Fruit fly (Drosophila melanogaster) whole organism, prepupa: ENCODE data around the gene Tsp26A.

ENCODE experiments used
- Blimp-1 ChIP-seq: fragments of 200-800 bp; sonication (Bioruptor generic); optimal IDR thresholded peaks from 3 replicates; lab custom pipeline; 2017; ENCODE audit warnings: missing biosample characterization, missing genetic modification characterization, mild to moderate bottlenecking, moderate library complexity, missing genetic modification reagents
- CG11762 ChIP-seq: fragments of 200-800 bp; sonication (Bioruptor generic); optimal IDR thresholded peaks from 3 replicates; lab custom pipeline; 2016; ENCODE audit warnings: missing biosample characterization, missing genetic modification characterization; ENCODE audit not compliant: insufficient read depth
- CG15336 ChIP-seq: fragments of 200-800 bp; sonication (Bioruptor generic); IDR thresholded peaks from 2 replicates; pipeline ENCODE4 v1.3.6; 2022; ENCODE audit warnings: missing biosample characterization, missing genetic modification characterization
- CG1621 ChIP-seq: fragments of 200-800 bp; sonication (Bioruptor generic); optimal IDR thresholded peaks from 3 replicates; lab custom pipeline; 2018; ENCODE audit warnings: missing biosample characterization, mild to moderate bottlenecking, missing genetic modification characterization
- CG16779 ChIP-seq: fragments of 200-800 bp; sonication (Bioruptor generic); optimal IDR thresholded peaks from 3 replicates; lab custom pipeline; 2017; ENCODE audit warnings: missing biosample characterization, mild to moderate bottlenecking, missing genetic modification characterization
- CG32006 ChIP-seq: fragments of 200-800 bp; sonication (Bioruptor generic); optimal IDR thresholded peaks from 3 replicates; lab custom pipeline; 2017; ENCODE audit warnings: missing biosample characterization, mild to moderate bottlenecking, missing genetic modification characterization
- CG34406 ChIP-seq: fragments of 200-800 bp; sonication (Bioruptor generic); optimal IDR thresholded peaks from 3 replicates; lab custom pipeline; 2016; ENCODE audit warnings: missing biosample characterization, missing genetic modification characterization
- CG3919 ChIP-seq: fragments of 200-800 bp; sonication (Bioruptor generic); optimal IDR thresholded peaks from 3 replicates; lab custom pipeline; 2016; ENCODE audit warnings: missing biosample characterization, missing genetic modification characterization
- CG4318 ChIP-seq: fragments of 200-800 bp; sonication (Bioruptor generic); optimal IDR thresholded peaks from 3 replicates; lab custom pipeline; 2017; ENCODE audit warnings: missing biosample characterization, mild to moderate bottlenecking, missing genetic modification characterization
- CG6163 ChIP-seq: fragments of 200-800 bp; sonication (Bioruptor generic); IDR thresholded peaks from 3 replicates; pipeline ENCODE4 v1.3.6; 2022; ENCODE audit warnings: missing biosample characterization, missing genetic modification characterization
- CG6276 ChIP-seq: fragments of 200-800 bp; sonication (Bioruptor generic); optimal IDR thresholded peaks from 2 replicates; lab custom pipeline; 2017; ENCODE audit warnings: missing biosample characterization, mild to moderate bottlenecking, missing genetic modification characterization
- CG6792 ChIP-seq: fragments of 200-800 bp; sonication (Bioruptor generic); optimal IDR thresholded peaks from 3 replicates; lab custom pipeline; 2016; ENCODE audit warnings: missing biosample characterization, missing genetic modification characterization
- CG6808 ChIP-seq: fragments of 200-800 bp; sonication (Bioruptor generic); optimal IDR thresholded peaks from 3 replicates; lab custom pipeline; 2017; ENCODE audit warnings: missing biosample characterization, missing genetic modification characterization, mild to moderate bottlenecking, moderate library complexity, missing genetic modification reagents
- CG7368 ChIP-seq: fragments of 200-800 bp; sonication (Bioruptor generic); optimal IDR thresholded peaks from 3 replicates; lab custom pipeline; 2016; ENCODE audit warnings: missing biosample characterization, missing genetic modification characterization
- CG8319 ChIP-seq: fragments of 200-800 bp; sonication (Bioruptor generic); optimal IDR thresholded peaks from 3 replicates; lab custom pipeline; 2016; ENCODE audit warnings: missing biosample characterization, missing genetic modification characterization
- CG9139 ChIP-seq: fragments of 200-800 bp; sonication (Bioruptor generic); optimal IDR thresholded peaks from 3 replicates; lab custom pipeline; 2017; ENCODE audit warnings: missing biosample characterization, mild to moderate bottlenecking, missing genetic modification characterization
- Eip75B ChIP-seq: fragments of 200-800 bp; sonication (Bioruptor generic); optimal IDR thresholded peaks from 3 replicates; lab custom pipeline; 2016; ENCODE audit warnings: missing biosample characterization, missing genetic modification characterization
- Eip78C ChIP-seq: fragments of 200-800 bp; sonication (Bioruptor generic); peaks from one replicate; lab custom pipeline; 2016; ENCODE audit warnings: missing biosample characterization, missing genetic modification characterization
- Ets21C ChIP-seq: fragments of 200-800 bp; sonication (Bioruptor generic); optimal IDR thresholded peaks from 3 replicates; lab custom pipeline; 2016; ENCODE audit warnings: missing biosample characterization, missing genetic modification characterization
- Ets96B ChIP-seq: fragments of 200-800 bp; optimal IDR thresholded peaks from 2 replicates; lab custom pipeline; 2019; ENCODE audit warnings: missing biosample characterization, mild to moderate bottlenecking, missing genetic modification characterization, moderate library complexity
- Gug ChIP-seq: fragments of 200-800 bp; sonication (Bioruptor generic); IDR thresholded peaks from 2 replicates; pipeline ENCODE4 v1.3.6; 2022; ENCODE audit warnings: missing biosample characterization, missing genetic modification characterization
- Hr39 ChIP-seq: fragments of 200-800 bp; sonication (Bioruptor generic); optimal IDR thresholded peaks from 2 replicates; lab custom pipeline; 2016; ENCODE audit warnings: missing biosample characterization, missing genetic modification characterization
- Hr4 ChIP-seq: fragments of 200-800 bp; sonication (Bioruptor generic); optimal IDR thresholded peaks from 3 replicates; lab custom pipeline; 2016; ENCODE audit warnings: missing biosample characterization, missing genetic modification characterization
- Lpt ChIP-seq: fragments of 200-800 bp; sonication (Bioruptor generic); optimal IDR thresholded peaks from 3 replicates; lab custom pipeline; 2016; ENCODE audit warnings: missing biosample characterization, missing genetic modification characterization
- Met ChIP-seq: fragments of 200-800 bp; sonication (Bioruptor generic); optimal IDR thresholded peaks from 3 replicates; lab custom pipeline; 2016; ENCODE audit warnings: missing biosample characterization, missing genetic modification characterization
- OdsH ChIP-seq: fragments of 200-800 bp; sonication (Bioruptor generic); optimal IDR thresholded peaks from 3 replicates; lab custom pipeline; 2016; ENCODE audit warnings: missing biosample characterization, missing genetic modification characterization
- Smox ChIP-seq: fragments of 200-800 bp; sonication (Bioruptor generic); optimal IDR thresholded peaks from 3 replicates; lab custom pipeline; 2016; ENCODE audit warnings: missing biosample characterization, missing genetic modification characterization
- Sox102F ChIP-seq: fragments of 200-800 bp; sonication (Bioruptor generic); optimal IDR thresholded peaks from 2 replicates; lab custom pipeline; 2016; ENCODE audit warnings: missing biosample characterization, mild to moderate bottlenecking, missing genetic modification characterization
- Sox14 ChIP-seq: fragments of 200-800 bp; sonication (Bioruptor generic); optimal IDR thresholded peaks from 3 replicates; lab custom pipeline; 2016; ENCODE audit warnings: missing biosample characterization, missing genetic modification characterization
- Sox15 ChIP-seq: fragments of 200-800 bp; sonication (Bioruptor generic); optimal IDR thresholded peaks from 3 replicates; lab custom pipeline; 2016; ENCODE audit warnings: missing biosample characterization, missing genetic modification characterization
- acj6 ChIP-seq: fragments of 200-800 bp; sonication (Bioruptor generic); optimal IDR thresholded peaks from 3 replicates; lab custom pipeline; 2016; ENCODE audit warnings: missing biosample characterization, missing genetic modification characterization
- dac ChIP-seq: fragments of 200-800 bp; sonication (Bioruptor generic); optimal IDR thresholded peaks from 2 replicates; lab custom pipeline; 2017; ENCODE audit warnings: missing biosample characterization, mild to moderate bottlenecking, missing genetic modification characterization
- dsx ChIP-seq: fragments of 200-800 bp; optimal IDR thresholded peaks from 3 replicates; lab custom pipeline; 2019; ENCODE audit warnings: missing biosample characterization, mild to moderate bottlenecking, missing genetic modification characterization, moderate library complexity; ENCODE audit not compliant: poor library complexity, severe bottlenecking
- eg ChIP-seq: fragments of 200-800 bp; sonication (Bioruptor generic); IDR thresholded peaks from 3 replicates; pipeline ENCODE4 v1.3.6; 2022; ENCODE audit warnings: missing biosample characterization, missing genetic modification characterization
- esn ChIP-seq: fragments of 200-800 bp; sonication (Bioruptor generic); optimal IDR thresholded peaks from 2 replicates; lab custom pipeline; 2016; ENCODE audit warnings: missing biosample characterization, mild to moderate bottlenecking, missing genetic modification characterization, moderate library complexity
- fd85E ChIP-seq: fragments of 200-800 bp; sonication (Bioruptor generic); optimal IDR thresholded peaks from 3 replicates; lab custom pipeline; 2016; ENCODE audit warnings: missing biosample characterization, missing genetic modification characterization
- fkh ChIP-seq: fragments of 200-800 bp; sonication (Bioruptor generic); optimal IDR thresholded peaks from 3 replicates; lab custom pipeline; 2017; ENCODE audit warnings: missing biosample characterization, mild to moderate bottlenecking, missing genetic modification characterization, moderate library complexity
- lz ChIP-seq: fragments of 200-800 bp; sonication (Bioruptor generic); optimal IDR thresholded peaks from 3 replicates; lab custom pipeline; 2016; ENCODE audit warnings: missing biosample characterization, missing genetic modification characterization
- net ChIP-seq: fragments of 200-800 bp; sonication (Bioruptor generic); optimal IDR thresholded peaks from 3 replicates; lab custom pipeline; 2016; ENCODE audit warnings: missing biosample characterization, missing genetic modification characterization
- pdm3 ChIP-seq: fragments of 200-800 bp; sonication (Bioruptor generic); optimal IDR thresholded peaks from 3 replicates; lab custom pipeline; 2016; ENCODE audit warnings: missing biosample characterization, missing genetic modification characterization
- salr ChIP-seq, 2 experiments: fragments of 200-800 bp; sonication (Bioruptor generic); optimal IDR thresholded peaks; 3 replicates each; lab custom pipeline; 2016 to 2018; ENCODE audit warnings: missing biosample characterization in 2 of 2, missing genetic modification characterization in 2 of 2, mild to moderate bottlenecking in 1 of 2
- spab ChIP-seq: fragments of 200-800 bp; sonication (Bioruptor generic); optimal IDR thresholded peaks from 2 replicates; lab custom pipeline; 2017; ENCODE audit warnings: missing biosample characterization, mild to moderate bottlenecking, missing genetic modification characterization, missing genetic modification reagents
- ss ChIP-seq, 2 experiments: fragments of 200-800 bp; sonication (Bioruptor generic); optimal IDR thresholded peaks; 2 replicates in 1 of 2; 3 replicates in 1 of 2; lab custom pipeline; 2017 to 2018; ENCODE audit warnings: mild to moderate bottlenecking in 2 of 2, missing biosample characterization in 2 of 2, missing genetic modification characterization in 2 of 2, moderate library complexity in 1 of 2
- svp ChIP-seq: fragments of 200-800 bp; sonication (Bioruptor generic); peaks from one replicate; lab custom pipeline; 2016; ENCODE audit warnings: missing biosample characterization, missing genetic modification characterization
- vri ChIP-seq: fragments of 200-800 bp; sonication (Bioruptor generic); optimal IDR thresholded peaks from 3 replicates; lab custom pipeline; 2016; ENCODE audit warnings: missing biosample characterization, mild to moderate bottlenecking, missing genetic modification characterization

Gene Tsp26A

DNA sequence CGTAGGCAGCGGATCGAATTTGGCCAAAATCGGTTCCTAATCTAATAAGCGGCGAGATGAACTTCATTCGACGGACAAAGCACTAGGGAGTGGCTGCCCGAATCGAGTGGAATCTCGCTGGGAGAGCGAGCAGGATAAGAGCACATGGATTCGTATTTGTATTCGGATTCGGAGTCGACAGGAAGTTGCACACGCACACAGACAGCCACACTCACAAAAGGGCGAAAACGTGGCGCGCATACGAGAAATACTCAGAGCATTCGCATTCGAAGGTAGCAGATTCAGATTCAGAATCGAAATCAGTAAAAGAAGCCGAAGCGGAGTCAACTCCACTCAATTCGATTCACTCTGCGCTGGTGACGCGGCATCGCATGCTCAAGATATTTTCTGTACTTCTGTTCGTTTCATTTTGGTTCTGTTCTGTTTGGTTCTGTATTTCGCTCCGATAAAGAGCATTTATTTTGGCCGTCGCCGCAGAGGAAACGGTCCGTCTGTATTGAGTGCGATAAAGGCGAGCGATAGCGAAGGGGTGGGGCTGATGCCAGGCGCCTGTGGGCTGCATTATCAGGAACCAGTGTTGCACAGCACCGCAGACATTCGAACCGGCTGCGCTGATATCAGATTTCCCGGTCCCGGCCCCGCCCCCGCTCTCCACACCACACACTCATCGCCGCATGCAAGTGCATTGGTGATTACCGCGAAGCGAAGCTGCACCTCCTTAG is 21.5 kb upstream of the Tsp26A start (continued):
- TF ChIP-seq CG6276 (GFP tag; lab: Kevin White, UChicago) (no peak), fkh (GFP tag; lab: Kevin White, UChicago) (no peak), Hr4 (GFP tag; lab: Kevin White, UChicago) (no peak), fd85E (no peak), Smox (GFP tag; lab: Kevin White, UChicago) (no peak), lz (GFP tag; lab: Kevin White, UChicago) (no peak), CG6163 (GFP tag; lab: Robert Waterston, UW) (no peak), Eip78C (GFP tag; lab: Kevin White, UChicago) (peak; percentile 2)

DNA sequence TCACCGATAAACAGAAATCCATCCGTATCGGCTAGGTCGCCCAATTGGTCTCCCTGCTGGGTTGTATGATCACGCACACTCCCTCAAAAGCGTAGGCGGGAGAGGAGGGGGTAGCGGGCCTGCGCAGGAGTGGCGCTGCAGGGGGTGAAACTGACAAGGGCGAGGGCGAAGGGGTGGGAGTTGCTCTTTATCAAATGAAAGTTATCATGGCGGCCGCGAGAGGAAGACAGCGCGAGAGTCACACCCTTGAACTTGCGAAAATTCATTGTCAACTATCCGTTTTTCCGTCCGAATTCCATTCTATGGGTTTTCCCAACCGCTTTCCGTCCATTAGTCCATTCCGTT is 21.0 kb upstream of the Tsp26A start:
- TF ChIP-seq Eip78C (GFP tag; lab: Kevin White, UChicago) (peak; percentile 47), Ets21C (GFP tag; lab: Kevin White, UChicago) (no peak), CG6792 (GFP tag; lab: Kevin White, UChicago) (no peak), CG15336 (GFP tag; lab: Robert Waterston, UW) (no peak), CG7368 (GFP tag; lab: Kevin White, UChicago) (no peak), OdsH (GFP tag; lab: Kevin White, UChicago) (no peak), Sox15 (GFP tag; lab: Kevin White, UChicago) (no peak), Hr39 (GFP tag; lab: Kevin White, UChicago) (no peak), dsx (no peak), lz (GFP tag; lab: Kevin White, UChicago) (no peak), Sox102F (no peak), salr (GFP tag; optimal IDR thresholded peaks at IDR 0.05; lab: Kevin White, UChicago) (peak in 1 of 2 experiments; percentile 1), pdm3 (GFP tag; lab: Kevin White, UChicago) (no peak), CG32006 (GFP tag; lab: Kevin White, UChicago) (peak; percentile 6), net (GFP tag; lab: Kevin White, UChicago) (no peak), Lpt (GFP tag; lab: Kevin White, UChicago) (no peak), eg (no peak), Sox14 (GFP tag; lab: Kevin White, UChicago) (no peak), CG8319 (GFP tag; lab: Kevin White, UChicago) (no peak), spab (no peak), svp (GFP tag; lab: Kevin White, UChicago) (peak; percentile 76), Ets96B (no peak), Blimp-1 (GFP tag; lab: Kevin White, UChicago) (peak; percentile 8), Met (GFP tag; lab: Kevin White, UChicago) (no peak), CG16779 (no peak), CG11762 (GFP tag; lab: Kevin White, UChicago) (no peak)

DNA sequence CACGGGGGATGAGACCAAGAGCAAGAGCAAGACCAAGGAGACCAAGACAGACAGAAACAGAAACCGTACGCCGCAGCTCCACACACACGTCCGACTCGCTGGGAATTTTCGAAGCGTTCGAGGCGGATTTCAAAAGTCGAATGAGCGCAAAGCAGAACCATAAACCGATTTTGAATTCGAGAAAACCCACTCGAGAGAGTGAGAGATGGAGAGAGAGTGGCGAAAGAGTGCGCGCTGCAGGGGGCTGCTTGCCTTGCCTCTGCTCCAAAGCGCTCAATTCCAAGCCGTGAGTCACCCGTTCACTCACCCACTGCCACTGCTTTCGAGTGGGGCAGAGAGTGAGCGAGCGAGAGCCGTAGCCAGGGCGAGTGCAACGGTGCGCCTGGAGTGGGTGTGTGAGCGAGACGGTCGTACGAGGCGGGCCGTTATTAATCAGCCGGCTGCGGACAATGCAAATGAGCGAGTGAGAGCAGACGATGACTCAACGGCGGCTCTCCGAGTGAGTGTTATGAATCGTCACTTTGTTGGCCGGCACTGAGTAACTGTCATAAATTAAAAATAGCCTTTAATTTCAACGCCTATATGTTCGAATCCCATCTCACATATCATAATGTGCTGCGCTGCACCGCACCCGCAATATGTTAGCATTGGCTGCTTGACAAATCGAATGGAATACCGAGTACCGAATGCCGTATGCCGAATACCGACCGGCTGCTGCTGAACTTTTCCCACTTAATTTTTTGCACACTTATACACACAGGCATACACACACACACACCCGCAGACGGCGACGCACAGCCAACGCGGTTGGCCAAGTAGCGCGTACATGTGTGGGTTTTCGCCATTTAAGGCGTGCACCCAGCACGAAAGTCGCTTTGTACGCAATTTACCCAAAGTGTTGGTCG is 19.8 kb upstream of the Tsp26A start:
- TF ChIP-seq CG34406 (GFP tag; lab: Kevin White, UChicago) = no peak
- peak; percentile 41 for TF ChIP-seq Eip75B (GFP tag; lab: Kevin White, UChicago)
- peak; percentile 56 for TF ChIP-seq Sox14 (GFP tag; lab: Kevin White, UChicago)
- TF ChIP-seq CG6276 (GFP tag; lab: Kevin White, UChicago) = peak; percentile 29
- TF ChIP-seq Gug (GFP tag; lab: Robert Waterston, UW) = no peak
- peak; percentile 52 for TF ChIP-seq CG3919
- TF ChIP-seq lz (GFP tag; lab: Kevin White, UChicago) = no peak
- TF ChIP-seq CG6808 (GFP tag; lab: Kevin White, UChicago) = peak; percentile 61
- peak; percentile 63 for TF ChIP-seq CG16779
- no peak for TF ChIP-seq CG4318 (GFP tag; lab: Kevin White, UChicago)
- TF ChIP-seq vri (GFP tag; lab: Kevin White, UChicago) = peak; percentile 70
- no peak for TF ChIP-seq dac
- TF ChIP-seq Smox (GFP tag; lab: Kevin White, UChicago) = peak; percentile 6
- TF ChIP-seq CG1621 = peak; percentile 45
- peak; percentile 54 for TF ChIP-seq Met (GFP tag; lab: Kevin White, UChicago)
- TF ChIP-seq CG15336 (GFP tag; lab: Robert Waterston, UW) = no peak
- TF ChIP-seq Sox102F = peak; percentile 45
- TF ChIP-seq esn (GFP tag; lab: Kevin White, UChicago) = peak; percentile 49
- TF ChIP-seq CG6792 (GFP tag; lab: Kevin White, UChicago) = peak; percentile 14
- peak; percentile 77 for TF ChIP-seq CG9139
- TF ChIP-seq svp (GFP tag; lab: Kevin White, UChicago) = peak; percentile 81
- no peak for TF ChIP-seq acj6 (GFP tag; lab: Kevin White, UChicago)
- TF ChIP-seq ss (GFP tag; optimal IDR thresholded peaks at IDR 0.05; lab: Kevin White, UChicago) = peak; percentile 48 to 67
